Worm (Caenorhabditis elegans) whole organism, L2 larva: ENCODE measurements around the gene C09G9.1.

Experiments used
- ZK546.5 ChIP-seq: sonication (generic microtip); optimal IDR thresholded peaks from 2 replicates; lab custom pipeline; 2017; ENCODE audit warnings: missing biosample characterization, missing genetic modification characterization
- ama-1 ChIP-seq: fragments of 150-350 bp; optimal IDR thresholded peaks from 2 replicates; lab custom pipeline; 2018; ENCODE audit warnings: inconsistent platforms
- ceh-82 ChIP-seq: fragments of 150-350 bp; optimal IDR thresholded peaks from 2 replicates; lab custom pipeline; 2014; ENCODE audit warnings: missing biosample characterization, missing genetic modification characterization
- elt-3 ChIP-seq: sonication (generic microtip); optimal IDR thresholded peaks from 2 replicates; lab custom pipeline; 2017; ENCODE audit warnings: missing biosample characterization, missing genetic modification characterization
- lsy-2 ChIP-seq, 2 experiments: fragments of 150-350 bp in 1 of 2; sonication (generic microtip) in 1 of 2; optimal IDR thresholded peaks; 2 replicates each; lab custom pipeline; 2014 to 2017; ENCODE audit warnings: missing biosample characterization in 2 of 2, missing genetic modification characterization in 2 of 2
- mdl-1 ChIP-seq, 2 experiments: fragments of 150-350 bp in 1 of 2; sonication (generic microtip) in 1 of 2; optimal IDR thresholded peaks; 2 replicates each; lab custom pipeline; 2017; ENCODE audit warnings: missing biosample characterization in 2 of 2, missing genetic modification characterization in 2 of 2
- nhr-11 ChIP-seq: fragments of 150-350 bp; optimal IDR thresholded peaks from 2 replicates; lab custom pipeline; 2014; ENCODE audit warnings: missing biosample characterization, missing genetic modification characterization
- nhr-12 ChIP-seq: fragments of 150-350 bp; optimal IDR thresholded peaks from 2 replicates; lab custom pipeline; 2014; ENCODE audit warnings: missing biosample characterization, missing genetic modification characterization
- nhr-23 ChIP-seq: fragments of 150-350 bp; optimal IDR thresholded peaks from 2 replicates; lab custom pipeline; 2014; ENCODE audit warnings: missing biosample characterization, missing genetic modification reagents, missing genetic modification characterization
- nhr-25 ChIP-seq: fragments of 150-350 bp; sonication (generic microtip); optimal IDR thresholded peaks from 3 replicates; lab custom pipeline; 2014; ENCODE audit warnings: missing biosample characterization, missing genetic modification characterization
- nhr-77 ChIP-seq: fragments of 150-350 bp; optimal IDR thresholded peaks from 2 replicates; lab custom pipeline; 2014; ENCODE audit warnings: missing biosample characterization, missing genetic modification characterization
- zag-1 ChIP-seq: fragments of 150-350 bp; optimal IDR thresholded peaks from 2 replicates; lab custom pipeline; 2014; ENCODE audit warnings: missing biosample characterization, missing genetic modification characterization

DNA sequence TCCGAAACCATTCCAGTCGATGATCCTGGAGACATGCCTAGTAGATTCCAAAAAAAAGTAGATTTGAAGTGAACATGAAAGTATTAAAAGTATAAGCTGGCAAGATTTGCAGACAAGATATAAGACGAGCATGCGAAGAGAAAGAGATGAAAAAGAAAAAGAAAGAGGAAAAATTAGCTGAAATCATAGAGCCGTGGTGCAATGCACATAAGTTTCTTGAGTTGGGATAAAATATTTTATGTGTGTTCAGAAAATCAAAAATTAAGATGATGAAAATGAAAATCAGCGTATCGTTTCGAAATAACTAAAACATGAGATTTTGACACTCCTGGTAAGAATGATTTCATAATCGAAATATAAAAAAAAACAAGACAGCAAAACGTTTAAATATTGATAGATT lies 20.8 kb downstream of the C09G9.1 start, which contains the start of gene T11B7.2:
- no peak for TF ChIP-seq nhr-23 (tag; lab: Kevin White, UChicago)
- TF ChIP-seq nhr-77 (tag; lab: Kevin White, UChicago): no peak
- TF ChIP-seq ZK546.5 (tag; lab: Kevin White, UChicago): no peak
- TF ChIP-seq ama-1 (lab: Kevin White, UChicago): no peak
- TF ChIP-seq zag-1 (tag; lab: Kevin White, UChicago): no peak
- TF ChIP-seq ceh-82 (tag; lab: Kevin White, UChicago): no peak
- TF ChIP-seq mdl-1 (tag; optimal IDR thresholded peaks at IDR 0.05; lab: Kevin White, UChicago): no peak
- no peak for TF ChIP-seq elt-3 (tag; lab: Kevin White, UChicago)
- no peak for TF ChIP-seq nhr-12 (tag; lab: Kevin White, UChicago)
- no peak for TF ChIP-seq nhr-25 (tag; lab: Kevin White, UChicago)
- no peak for TF ChIP-seq nhr-11 (tag; lab: Kevin White, UChicago)
- no peak for TF ChIP-seq lsy-2 (tag; optimal IDR thresholded peaks at IDR 0.05; lab: Kevin White, UChicago)
